Fruit fly (Drosophila melanogaster) whole organism, pupa: ENCODE results near the gene NijC.

Experiments used
- CG10348 ChIP-seq: fragments of 200-800 bp; sonication (Bioruptor generic); IDR thresholded peaks from 2 replicates; pipeline ENCODE4 v1.3.6; 2022; ENCODE audit warnings: missing biosample characterization, missing genetic modification characterization
- CG12605 ChIP-seq: fragments of 200-800 bp; sonication (Bioruptor generic); IDR thresholded peaks from 2 replicates; pipeline ENCODE4 v1.3.6; 2022; ENCODE audit warnings: missing biosample characterization, missing genetic modification characterization
- CG13204 ChIP-seq: fragments of 200-800 bp; sonication (Bioruptor generic); optimal IDR thresholded peaks from 2 replicates; lab custom pipeline; 2018; ENCODE audit warnings: missing biosample characterization, mild to moderate bottlenecking, missing genetic modification characterization, moderate library complexity
- CG14655 ChIP-seq: fragments of 200-800 bp; sonication (Bioruptor generic); optimal IDR thresholded peaks from 3 replicates; lab custom pipeline; 2017; ENCODE audit warnings: mild to moderate bottlenecking, missing biosample characterization, missing genetic modification reagents, missing genetic modification characterization
- CG15710 ChIP-seq: fragments of 200-800 bp; sonication (Bioruptor generic); optimal IDR thresholded peaks from 2 replicates; lab custom pipeline; 2018; ENCODE audit warnings: missing biosample characterization, mild to moderate bottlenecking, missing genetic modification characterization, moderate library complexity
- CG17806 ChIP-seq: fragments of 200-800 bp; sonication (Bioruptor generic); optimal IDR thresholded peaks from 2 replicates; lab custom pipeline; 2018; ENCODE audit warnings: missing biosample characterization, mild to moderate bottlenecking, missing genetic modification characterization, moderate library complexity
- CG32121 ChIP-seq: fragments of 200-800 bp; sonication (Bioruptor generic); IDR thresholded peaks from 2 replicates; pipeline ENCODE4 v1.3.6; 2022; ENCODE audit warnings: missing biosample characterization, missing genetic modification characterization
- CG34367 ChIP-seq: fragments of 200-800 bp; sonication (Bioruptor generic); optimal IDR thresholded peaks from 2 replicates; lab custom pipeline; 2018; ENCODE audit warnings: missing biosample characterization, mild to moderate bottlenecking, missing genetic modification characterization
- CG4496 ChIP-seq: fragments of 200-800 bp; sonication (Bioruptor generic); IDR thresholded peaks from 3 replicates; pipeline ENCODE4 v1.3.6; 2022; ENCODE audit warnings: missing biosample characterization, missing genetic modification characterization
- CG8159 ChIP-seq: fragments of 200-800 bp; sonication (Bioruptor generic); optimal IDR thresholded peaks from 3 replicates; lab custom pipeline; 2018; ENCODE audit warnings: missing biosample characterization, mild to moderate bottlenecking, missing genetic modification characterization, moderate library complexity
- CG8301 ChIP-seq: fragments of 200-800 bp; sonication (Bioruptor generic); optimal IDR thresholded peaks from 2 replicates; lab custom pipeline; 2018; ENCODE audit warnings: missing biosample characterization, mild to moderate bottlenecking, missing genetic modification characterization
- CG9948 ChIP-seq: fragments of 200-800 bp; sonication (Bioruptor generic); optimal IDR thresholded peaks from 2 replicates; lab custom pipeline; 2018; ENCODE audit warnings: missing biosample characterization, mild to moderate bottlenecking, missing genetic modification characterization, moderate library complexity
- D1 ChIP-seq: fragments of 200-800 bp; sonication (Bioruptor generic); optimal IDR thresholded peaks from 2 replicates; lab custom pipeline; 2018; ENCODE audit warnings: missing biosample characterization, mild to moderate bottlenecking, missing genetic modification characterization, moderate library complexity
- EcR ChIP-seq: fragments of 200-800 bp; sonication (Bioruptor generic); optimal IDR thresholded peaks from 3 replicates; lab custom pipeline; 2019; ENCODE audit warnings: missing biosample characterization, missing genetic modification characterization, mild to moderate bottlenecking, moderate library complexity, missing genetic modification reagents
- Ets98B ChIP-seq: fragments of 200-800 bp; sonication (Bioruptor generic); IDR thresholded peaks from 2 replicates; pipeline ENCODE4 v1.3.6; 2022; ENCODE audit warnings: missing biosample characterization, missing genetic modification characterization
- Pif1A ChIP-seq: fragments of 200-800 bp; sonication (Bioruptor generic); optimal IDR thresholded peaks from 3 replicates; lab custom pipeline; 2016; ENCODE audit warnings: missing biosample characterization, missing genetic modification characterization
- Pif1B ChIP-seq: fragments of 200-800 bp; sonication (Bioruptor generic); optimal IDR thresholded peaks from 3 replicates; lab custom pipeline; 2016; ENCODE audit warnings: missing biosample characterization, missing genetic modification characterization
- Snoo ChIP-seq: fragments of 200-800 bp; sonication (Bioruptor generic); optimal IDR thresholded peaks from 3 replicates; lab custom pipeline; 2017; ENCODE audit warnings: missing biosample characterization, mild to moderate bottlenecking, missing genetic modification characterization, inconsistent platforms
- fd96Ca ChIP-seq: fragments of 200-800 bp; sonication (Bioruptor generic); IDR thresholded peaks from 3 replicates; pipeline ENCODE4 v1.3.6; 2022; ENCODE audit warnings: missing biosample characterization, missing genetic modification characterization
- gl ChIP-seq: fragments of 200-800 bp; sonication (Bioruptor generic); optimal IDR thresholded peaks from 2 replicates; lab custom pipeline; 2018; ENCODE audit warnings: missing biosample characterization, mild to moderate bottlenecking, missing genetic modification characterization
- rn ChIP-seq: fragments of 200-800 bp; sonication (Bioruptor generic); IDR thresholded peaks from 2 replicates; pipeline ENCODE4 v1.3.6; 2022; ENCODE audit warnings: missing biosample characterization, missing genetic modification characterization

The NijC gene

DNA sequence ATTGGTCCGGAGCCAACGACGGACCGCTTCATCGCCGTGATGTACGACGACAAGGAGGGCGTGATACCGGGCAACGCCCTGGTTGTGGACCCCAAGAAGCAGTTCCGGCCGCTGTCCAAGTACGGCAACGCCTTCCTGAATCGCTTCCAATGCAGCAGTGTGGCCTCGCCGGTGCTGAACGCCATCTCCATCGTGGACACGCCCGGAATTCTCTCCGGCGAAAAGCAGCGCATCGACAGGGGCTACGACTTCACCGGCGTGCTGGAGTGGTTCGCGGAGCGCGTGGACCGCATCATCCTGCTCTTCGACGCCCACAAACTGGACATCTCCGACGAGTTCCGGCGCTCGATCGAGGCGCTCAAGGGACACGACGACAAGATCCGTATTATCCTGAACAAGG is 3.4 kb downstream of the NijC start:
- TF ChIP-seq CG17806 = no peak
- no peak for TF ChIP-seq Pif1B
- no peak for TF ChIP-seq rn (GFP tag; lab: Robert Waterston, UW)
- TF ChIP-seq CG15710 = no peak
- no peak for TF ChIP-seq CG4496 (GFP tag; lab: Robert Waterston, UW)
- no peak for TF ChIP-seq CG34367 (tag; lab: Kevin White, UChicago)
- no peak for TF ChIP-seq CG13204 (GFP tag; lab: Kevin White, UChicago)
- TF ChIP-seq Snoo (tag; lab: Kevin White, UChicago) = no peak
- TF ChIP-seq CG9948 = no peak
- no peak for TF ChIP-seq CG14655 (GFP tag; lab: Kevin White, UChicago)
- no peak for TF ChIP-seq EcR (GFP tag; lab: Kevin White, UChicago)
- TF ChIP-seq CG8159 (tag; lab: Kevin White, UChicago) = no peak
- no peak for TF ChIP-seq D1 (tag; lab: Kevin White, UChicago)
- no peak for TF ChIP-seq CG32121 (GFP tag; lab: Robert Waterston, UW)
- TF ChIP-seq gl = no peak
- TF ChIP-seq CG8301 = no peak
- no peak for TF ChIP-seq CG10348 (GFP tag; lab: Robert Waterston, UW)

DNA sequence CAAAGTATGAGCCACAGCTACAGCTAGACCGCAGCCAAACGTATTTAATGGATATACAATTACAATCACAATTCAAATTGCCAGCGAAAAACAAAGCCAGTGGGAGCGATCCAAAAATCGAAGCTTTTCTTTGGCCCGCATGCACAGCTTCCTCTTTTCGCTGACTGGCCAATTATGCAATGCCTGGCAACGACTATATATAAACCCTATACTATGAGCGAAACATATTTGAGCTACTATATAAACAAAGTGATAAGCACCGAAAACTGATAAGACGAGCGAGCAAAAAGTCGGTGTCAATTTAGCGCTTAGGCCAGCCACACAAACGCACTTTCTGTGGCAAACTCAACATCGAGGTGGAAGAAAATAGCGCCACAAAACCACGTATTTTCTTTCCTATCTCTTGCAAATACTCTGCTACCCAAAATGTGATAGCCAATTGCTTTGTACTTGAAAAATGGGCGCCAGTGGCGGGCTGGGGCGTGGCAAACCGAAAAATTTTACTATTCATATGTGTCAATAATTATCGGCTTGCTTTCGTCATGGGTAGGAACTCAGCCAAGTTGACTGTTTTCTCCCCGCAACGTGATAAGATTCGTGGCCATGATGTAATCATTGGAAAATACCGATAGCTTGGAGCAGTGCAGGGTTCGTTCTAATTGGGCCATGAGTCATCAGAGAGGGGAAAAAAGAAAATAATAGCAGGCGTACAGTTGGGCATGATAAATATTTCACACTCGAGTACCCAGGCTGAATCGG is 4.9 kb downstream of the NijC start:
- TF ChIP-seq CG10348 (GFP tag; lab: Robert Waterston, UW) (no peak), fd96Ca (GFP tag; lab: Robert Waterston, UW) (no peak), CG12605 (GFP tag; lab: Robert Waterston, UW) (no peak)
- TF ChIP-seq, all 21 proteins: peak for 0

DNA sequence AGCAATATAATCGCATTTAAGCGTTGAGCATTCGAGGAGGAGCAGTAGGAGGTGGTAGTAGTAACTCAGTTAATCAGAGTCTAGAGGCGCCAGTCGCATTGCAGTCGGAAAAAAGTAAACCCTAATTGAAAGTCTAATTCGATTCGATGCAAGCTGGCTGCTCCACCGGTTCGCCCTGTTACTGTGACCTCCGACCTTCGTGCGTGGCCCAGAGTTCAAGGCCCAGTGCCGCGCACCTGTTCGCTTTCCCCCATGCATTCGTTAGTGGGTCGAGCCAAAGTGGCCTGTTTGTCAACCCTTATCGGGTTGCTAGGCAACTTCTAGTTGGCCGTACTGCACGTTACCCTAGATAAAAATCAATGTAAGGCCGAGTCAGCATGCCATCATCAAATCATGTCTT is 5.5 kb downstream of the NijC start:
- TF ChIP-seq gl (no peak), EcR (GFP tag; lab: Kevin White, UChicago) (no peak), CG32121 (GFP tag; lab: Robert Waterston, UW) (no peak), CG8301 (no peak), D1 (tag; lab: Kevin White, UChicago) (no peak), Snoo (tag; lab: Kevin White, UChicago) (no peak), rn (GFP tag; lab: Robert Waterston, UW) (no peak), Pif1A (GFP tag; lab: Kevin White, UChicago) (no peak), Pif1B (no peak), CG34367 (tag; lab: Kevin White, UChicago) (no peak), CG14655 (GFP tag; lab: Kevin White, UChicago) (no peak), CG10348 (GFP tag; lab: Robert Waterston, UW) (no peak), CG8159 (tag; lab: Kevin White, UChicago) (no peak), CG13204 (GFP tag; lab: Kevin White, UChicago) (no peak), CG9948 (no peak)

DNA sequence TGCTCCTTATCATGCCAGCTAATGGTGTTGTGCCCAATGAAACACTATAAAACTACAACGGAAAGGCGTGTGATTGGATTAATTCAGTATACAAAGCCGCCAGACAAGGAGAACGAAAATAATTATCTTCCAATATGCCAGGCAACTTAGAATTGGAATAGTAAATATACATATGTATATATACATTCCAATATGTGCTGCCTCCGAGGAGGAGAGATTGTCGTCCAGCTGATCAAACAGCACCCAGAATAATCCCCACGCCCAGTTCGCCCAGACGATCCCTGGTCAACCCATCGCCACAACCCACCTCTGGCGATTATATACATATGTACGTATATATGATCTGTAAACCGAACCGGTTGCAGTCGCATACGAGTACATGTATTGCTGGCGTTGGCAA is 6.3 kb downstream of the NijC start:
- TF ChIP-seq CG32121 (GFP tag; lab: Robert Waterston, UW) (no peak), CG10348 (GFP tag; lab: Robert Waterston, UW) (no peak), EcR (GFP tag; lab: Kevin White, UChicago) (no peak), Snoo (tag; lab: Kevin White, UChicago) (no peak), CG8159 (tag; lab: Kevin White, UChicago) (no peak), Ets98B (GFP tag; lab: Robert Waterston, UW) (no peak), Pif1A (GFP tag; lab: Kevin White, UChicago) (no peak), D1 (tag; lab: Kevin White, UChicago) (no peak), CG15710 (no peak), CG13204 (GFP tag; lab: Kevin White, UChicago) (no peak), CG34367 (tag; lab: Kevin White, UChicago) (no peak), CG8301 (no peak), CG14655 (GFP tag; lab: Kevin White, UChicago) (no peak), gl (no peak), CG12605 (GFP tag; lab: Robert Waterston, UW) (no peak)

DNA sequence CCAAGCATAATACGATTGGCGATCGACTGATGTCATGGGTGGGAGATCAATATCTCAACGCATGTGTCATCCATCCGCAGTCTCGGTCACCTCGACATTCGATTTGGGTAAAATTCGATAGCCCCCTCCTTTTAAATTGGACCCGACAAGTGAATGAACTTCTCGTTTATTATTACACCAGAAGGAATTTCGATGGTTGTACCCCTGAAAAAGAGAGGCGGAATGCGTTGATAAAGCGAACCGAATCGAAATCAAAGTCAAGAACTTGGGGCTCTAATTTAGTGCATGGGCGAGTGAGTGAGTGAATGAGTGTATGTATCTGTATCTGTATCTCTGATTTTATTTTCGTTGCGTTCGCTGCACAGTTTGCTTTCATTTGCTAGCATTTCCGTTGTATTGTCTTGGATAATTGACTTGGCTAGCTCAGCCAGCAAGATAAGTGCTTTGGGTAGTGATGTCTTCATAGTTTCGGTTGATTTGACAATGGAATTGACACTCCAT is 7.1 kb downstream of the NijC start:
- no peak for TF ChIP-seq D1 (tag; lab: Kevin White, UChicago)
- no peak for TF ChIP-seq CG8159 (tag; lab: Kevin White, UChicago)
- no peak for TF ChIP-seq CG14655 (GFP tag; lab: Kevin White, UChicago)
- TF ChIP-seq CG17806 = no peak
- no peak for TF ChIP-seq CG15710
- no peak for TF ChIP-seq CG10348 (GFP tag; lab: Robert Waterston, UW)
- TF ChIP-seq CG13204 (GFP tag; lab: Kevin White, UChicago) = no peak
- TF ChIP-seq rn (GFP tag; lab: Robert Waterston, UW) = no peak
- no peak for TF ChIP-seq Ets98B (GFP tag; lab: Robert Waterston, UW)
- no peak for TF ChIP-seq CG32121 (GFP tag; lab: Robert Waterston, UW)
- no peak for TF ChIP-seq CG8301
- TF ChIP-seq EcR (GFP tag; lab: Kevin White, UChicago) = no peak
- no peak for TF ChIP-seq gl
- no peak for TF ChIP-seq CG4496 (GFP tag; lab: Robert Waterston, UW)
- no peak for TF ChIP-seq fd96Ca (GFP tag; lab: Robert Waterston, UW)
- TF ChIP-seq CG34367 (tag; lab: Kevin White, UChicago) = no peak
- no peak for TF ChIP-seq Pif1A (GFP tag; lab: Kevin White, UChicago)
- no peak for TF ChIP-seq Snoo (tag; lab: Kevin White, UChicago)
- no peak for TF ChIP-seq CG9948
